Fruit fly (Drosophila melanogaster) ovary, adult (tissue): ENCODE results near the gene Gtpx.

Experiments
- CG17801 ChIP-seq: fragments of 200-800 bp; optimal IDR thresholded peaks from 2 replicates; lab custom pipeline; 2019; ENCODE audit warnings: missing biosample characterization, mild to moderate bottlenecking, missing genetic modification characterization, moderate library complexity; ENCODE audit not compliant: partially characterized antibody

Gene Gtpx

DNA sequence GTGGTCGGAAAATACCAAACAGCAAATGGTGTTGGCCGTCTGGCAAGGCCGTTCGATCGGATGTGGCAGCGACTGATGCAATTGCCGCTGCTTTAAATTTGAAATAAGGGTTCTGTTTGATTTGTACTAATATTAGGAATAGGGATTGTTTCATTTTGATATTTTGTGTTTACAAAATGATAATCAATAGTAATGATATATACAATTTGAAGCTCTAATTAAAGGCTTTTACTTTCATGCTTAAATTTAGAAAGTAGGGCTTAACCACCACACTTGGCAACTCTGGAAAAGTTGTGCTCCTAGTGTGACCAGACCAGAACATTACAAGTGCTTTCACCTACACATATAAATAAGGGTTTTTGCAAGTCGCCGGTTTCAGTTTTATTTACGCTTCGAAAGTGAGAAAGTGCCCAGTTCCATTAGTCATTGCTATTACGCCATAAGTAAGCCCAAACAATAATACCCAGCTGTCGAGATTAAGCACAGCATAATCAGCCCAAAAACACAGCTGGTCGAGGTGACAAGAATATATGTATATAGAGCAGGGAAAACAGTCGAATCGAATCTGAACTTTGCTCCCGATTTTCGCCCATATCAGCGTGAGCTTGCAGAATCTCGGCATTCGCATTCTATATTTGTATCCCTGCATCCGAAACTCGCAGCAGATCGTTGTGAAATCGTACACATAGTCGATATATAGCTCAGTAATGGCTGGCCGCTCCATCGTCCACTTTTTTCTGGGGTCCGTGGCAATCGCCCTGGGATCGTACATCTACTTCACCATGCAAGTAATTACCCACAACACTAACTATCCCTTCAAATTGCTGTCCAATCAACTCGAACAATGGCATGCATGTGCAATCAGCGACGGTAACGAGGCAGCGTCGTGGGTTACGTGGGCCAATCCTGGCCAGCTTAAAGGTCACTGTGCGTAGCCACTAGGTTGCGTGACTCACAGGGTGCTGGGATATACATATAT is at the start of gene Gtpx:
Gtpx (plus strand) TSS at position 341 of the 979 bp plus-strand sequence.
- peak; percentile 24 for TF ChIP-seq CG17801 (GFP tag; lab: Kevin White, UChicago)

DNA sequence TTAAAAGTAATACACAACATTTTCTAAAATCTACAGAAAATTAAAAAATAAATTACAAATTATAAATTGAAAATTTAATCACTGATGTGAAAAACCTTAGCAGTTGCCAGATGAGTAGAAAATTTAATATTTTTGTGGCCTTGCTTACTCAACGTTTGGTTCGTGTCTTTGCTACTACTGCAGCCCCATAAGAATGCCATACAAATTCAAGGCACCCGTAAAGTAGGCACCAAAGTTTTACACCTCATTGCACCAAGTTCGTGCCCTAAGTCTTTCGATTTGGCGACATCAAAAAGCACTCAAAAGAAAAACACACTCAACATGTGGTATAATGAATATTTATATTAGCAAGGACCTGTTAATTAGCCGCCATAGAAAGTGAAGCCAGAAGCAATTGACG is 49.1 kb upstream of the Gtpx start:
- no peak for TF ChIP-seq CG17801 (GFP tag; lab: Kevin White, UChicago)

DNA sequence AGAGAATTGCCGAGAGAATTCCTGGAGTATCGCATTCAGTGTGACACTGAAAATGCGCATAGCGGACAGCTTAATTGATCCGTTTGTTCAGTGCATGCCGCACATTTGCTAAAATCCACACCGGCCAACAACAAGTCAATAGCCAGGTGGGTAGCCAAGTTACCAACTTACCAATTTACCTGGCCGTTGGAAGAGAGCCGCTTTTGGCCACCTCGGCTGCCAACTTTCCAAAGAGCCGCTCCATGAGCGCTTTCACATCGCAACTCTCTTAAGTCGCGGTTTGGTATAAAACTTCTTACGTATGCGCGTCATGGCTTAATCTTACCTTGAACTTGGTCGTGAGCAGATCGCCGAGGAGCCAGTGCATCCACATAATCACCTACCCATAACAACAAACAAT is 46.1 kb upstream of the Gtpx start, which contains the start of gene CG12017:
CG12017 (plus strand) TSS at position 310 of the 400 bp plus-strand sequence.
- no peak for TF ChIP-seq CG17801 (GFP tag; lab: Kevin White, UChicago)

- no peak for TF ChIP-seq CG17801 (GFP tag; lab: Kevin White, UChicago)
Observed at dm6 chr3L:3283264-3283663, 42.8 kb upstream of the Gtpx start.

DNA sequence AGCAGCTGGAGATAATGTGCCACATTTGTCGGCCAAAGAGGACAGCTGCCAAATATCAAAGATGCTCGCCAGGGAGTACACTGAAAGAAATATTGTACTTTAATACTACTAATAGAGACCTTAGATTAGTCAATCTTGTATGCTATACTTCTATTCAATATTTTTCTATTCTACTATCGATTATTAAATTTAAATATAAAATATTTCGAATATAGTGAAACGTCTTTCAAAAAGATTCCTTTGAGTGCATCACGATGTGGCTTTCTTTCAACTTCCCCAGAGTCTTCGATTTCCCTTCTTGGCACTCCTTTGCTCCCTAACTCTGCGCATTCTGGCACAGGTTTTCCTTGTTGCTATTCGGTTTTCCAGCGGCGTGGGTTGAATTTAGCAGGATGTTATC is 41.2 kb upstream of the Gtpx start:
- no peak for TF ChIP-seq CG17801 (GFP tag; lab: Kevin White, UChicago)

DNA sequence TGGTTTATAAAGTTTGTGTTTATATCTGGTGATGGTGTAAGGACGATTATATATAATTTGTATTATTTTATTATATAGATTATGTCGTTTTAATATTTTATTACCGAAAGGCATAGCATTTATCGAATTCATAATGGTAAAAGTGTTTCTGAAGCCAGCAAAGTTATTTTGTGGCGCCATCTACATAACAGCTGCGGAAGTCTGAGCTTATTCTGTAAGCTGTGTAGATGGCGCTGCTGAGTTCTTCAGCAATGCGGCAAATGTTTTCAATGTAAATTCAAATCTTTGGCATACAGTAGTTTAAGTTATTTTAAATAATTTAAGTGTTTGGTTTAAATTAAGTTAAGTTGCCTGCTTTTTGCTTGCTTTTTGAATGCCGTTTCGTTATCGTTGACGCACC is 37.7 kb upstream of the Gtpx start:
- no peak for TF ChIP-seq CG17801 (GFP tag; lab: Kevin White, UChicago)

dm6 chr3L:3291159-3291558 is 34.9 kb upstream of the Gtpx start, which contains the start of gene CG12009:
CG12009 (plus strand) TSS chr3L:3291459.
- no peak for TF ChIP-seq CG17801 (GFP tag; lab: Kevin White, UChicago)

dm6 chr3L:3300345-3300744 is 25.7 kb upstream of the Gtpx start:
- no peak for TF ChIP-seq CG17801 (GFP tag; lab: Kevin White, UChicago)

- TF ChIP-seq CG17801 (GFP tag; lab: Kevin White, UChicago) = peak; percentile 9
Observed at dm6 chr3L:3301171-3301738, 24.8 kb upstream of the Gtpx start.

dm6 chr3L:3303087-3303526 is 23.0 kb upstream of the Gtpx start, which contains the start of gene CG14968:
CG14968 (minus strand) TSS chr3L:3303112.
- peak; percentile 72 for TF ChIP-seq CG17801 (GFP tag; lab: Kevin White, UChicago)

- TF ChIP-seq CG17801 (GFP tag; lab: Kevin White, UChicago) = peak; percentile 18
Observed at dm6 chr3L:3303534-3304459, 22.3 kb upstream of the Gtpx start, which contains the start of gene ZnT63C. ZnT63C (plus strand) TSS chr3L:3303708.

dm6 chr3L:3304740-3305139 is 21.3 kb upstream of the Gtpx start:
- no peak for TF ChIP-seq CG17801 (GFP tag; lab: Kevin White, UChicago)

- no peak for TF ChIP-seq CG17801 (GFP tag; lab: Kevin White, UChicago)
Observed at dm6 chr3L:3305430-3305829, 20.6 kb upstream of the Gtpx start.

- TF ChIP-seq CG17801 (GFP tag; lab: Kevin White, UChicago) = no peak
Observed at dm6 chr3L:3306515-3306914, 19.6 kb upstream of the Gtpx start.
